Fruit fly (Drosophila melanogaster) whole organism, pupa: ENCODE data around the gene CG31937.
A peak's percentile ranks its signal among the peaks of the same experiment; 100 is the strongest.

Experiments used
- CG10348 ChIP-seq: fragments of 200-800 bp; sonication (Bioruptor generic); IDR thresholded peaks from 2 replicates; pipeline ENCODE4 v1.3.6; 2022; ENCODE audit warnings: missing biosample characterization, missing genetic modification characterization
- CG12605 ChIP-seq: fragments of 200-800 bp; sonication (Bioruptor generic); IDR thresholded peaks from 2 replicates; pipeline ENCODE4 v1.3.6; 2022; ENCODE audit warnings: missing biosample characterization, missing genetic modification characterization
- CG13204 ChIP-seq: fragments of 200-800 bp; sonication (Bioruptor generic); optimal IDR thresholded peaks from 2 replicates; lab custom pipeline; 2018; ENCODE audit warnings: missing biosample characterization, mild to moderate bottlenecking, missing genetic modification characterization, moderate library complexity
- CG14655 ChIP-seq: fragments of 200-800 bp; sonication (Bioruptor generic); optimal IDR thresholded peaks from 3 replicates; lab custom pipeline; 2017; ENCODE audit warnings: mild to moderate bottlenecking, missing biosample characterization, missing genetic modification reagents, missing genetic modification characterization
- CG15710 ChIP-seq: fragments of 200-800 bp; sonication (Bioruptor generic); optimal IDR thresholded peaks from 2 replicates; lab custom pipeline; 2018; ENCODE audit warnings: missing biosample characterization, mild to moderate bottlenecking, missing genetic modification characterization, moderate library complexity
- CG17806 ChIP-seq: fragments of 200-800 bp; sonication (Bioruptor generic); optimal IDR thresholded peaks from 2 replicates; lab custom pipeline; 2018; ENCODE audit warnings: missing biosample characterization, mild to moderate bottlenecking, missing genetic modification characterization, moderate library complexity
- CG32121 ChIP-seq: fragments of 200-800 bp; sonication (Bioruptor generic); IDR thresholded peaks from 2 replicates; pipeline ENCODE4 v1.3.6; 2022; ENCODE audit warnings: missing biosample characterization, missing genetic modification characterization
- CG34367 ChIP-seq: fragments of 200-800 bp; sonication (Bioruptor generic); optimal IDR thresholded peaks from 2 replicates; lab custom pipeline; 2018; ENCODE audit warnings: missing biosample characterization, mild to moderate bottlenecking, missing genetic modification characterization
- CG4496 ChIP-seq: fragments of 200-800 bp; sonication (Bioruptor generic); IDR thresholded peaks from 3 replicates; pipeline ENCODE4 v1.3.6; 2022; ENCODE audit warnings: missing biosample characterization, missing genetic modification characterization
- CG8159 ChIP-seq: fragments of 200-800 bp; sonication (Bioruptor generic); optimal IDR thresholded peaks from 3 replicates; lab custom pipeline; 2018; ENCODE audit warnings: missing biosample characterization, mild to moderate bottlenecking, missing genetic modification characterization, moderate library complexity
- CG8301 ChIP-seq: fragments of 200-800 bp; sonication (Bioruptor generic); optimal IDR thresholded peaks from 2 replicates; lab custom pipeline; 2018; ENCODE audit warnings: missing biosample characterization, mild to moderate bottlenecking, missing genetic modification characterization
- CG9948 ChIP-seq: fragments of 200-800 bp; sonication (Bioruptor generic); optimal IDR thresholded peaks from 2 replicates; lab custom pipeline; 2018; ENCODE audit warnings: missing biosample characterization, mild to moderate bottlenecking, missing genetic modification characterization, moderate library complexity
- D1 ChIP-seq: fragments of 200-800 bp; sonication (Bioruptor generic); optimal IDR thresholded peaks from 2 replicates; lab custom pipeline; 2018; ENCODE audit warnings: missing biosample characterization, mild to moderate bottlenecking, missing genetic modification characterization, moderate library complexity
- EcR ChIP-seq: fragments of 200-800 bp; sonication (Bioruptor generic); optimal IDR thresholded peaks from 3 replicates; lab custom pipeline; 2019; ENCODE audit warnings: missing biosample characterization, missing genetic modification characterization, mild to moderate bottlenecking, moderate library complexity, missing genetic modification reagents
- Ets98B ChIP-seq: fragments of 200-800 bp; sonication (Bioruptor generic); IDR thresholded peaks from 2 replicates; pipeline ENCODE4 v1.3.6; 2022; ENCODE audit warnings: missing biosample characterization, missing genetic modification characterization
- Pif1A ChIP-seq: fragments of 200-800 bp; sonication (Bioruptor generic); optimal IDR thresholded peaks from 3 replicates; lab custom pipeline; 2016; ENCODE audit warnings: missing biosample characterization, missing genetic modification characterization
- Pif1B ChIP-seq: fragments of 200-800 bp; sonication (Bioruptor generic); optimal IDR thresholded peaks from 3 replicates; lab custom pipeline; 2016; ENCODE audit warnings: missing biosample characterization, missing genetic modification characterization
- Snoo ChIP-seq: fragments of 200-800 bp; sonication (Bioruptor generic); optimal IDR thresholded peaks from 3 replicates; lab custom pipeline; 2017; ENCODE audit warnings: missing biosample characterization, mild to moderate bottlenecking, missing genetic modification characterization, inconsistent platforms
- fd96Ca ChIP-seq: fragments of 200-800 bp; sonication (Bioruptor generic); IDR thresholded peaks from 3 replicates; pipeline ENCODE4 v1.3.6; 2022; ENCODE audit warnings: missing biosample characterization, missing genetic modification characterization
- gl ChIP-seq: fragments of 200-800 bp; sonication (Bioruptor generic); optimal IDR thresholded peaks from 2 replicates; lab custom pipeline; 2018; ENCODE audit warnings: missing biosample characterization, mild to moderate bottlenecking, missing genetic modification characterization
- rn ChIP-seq: fragments of 200-800 bp; sonication (Bioruptor generic); IDR thresholded peaks from 2 replicates; pipeline ENCODE4 v1.3.6; 2022; ENCODE audit warnings: missing biosample characterization, missing genetic modification characterization

Gene CG31937

dm6 chr2L:1723937-1724591 lies 5.6 kb upstream of the CG31937 start, which contains the start of gene Rim2:
Gene Rim2 (minus strand): TSS chr2L:1724388.
- TF ChIP-seq EcR (GFP tag; lab: Kevin White, UChicago), result no peak
- peak; percentile 24; the same call in 1 of the 2 replicates for TF ChIP-seq CG32121 (GFP tag; lab: Robert Waterston, UW)
- TF ChIP-seq CG34367 (tag; lab: Kevin White, UChicago), result no peak
- TF ChIP-seq CG12605, result peak; percentile 33; the same call in 1 of the 2 replicates
- TF ChIP-seq Ets98B (GFP tag; lab: Robert Waterston, UW), result peak; percentile 23; the same call in 1 of the 2 replicates
- peak; percentile 100 for TF ChIP-seq CG8159 (tag; lab: Kevin White, UChicago)
- no peak for TF ChIP-seq Snoo
- no peak for TF ChIP-seq CG10348 (GFP tag; lab: Robert Waterston, UW)
- TF ChIP-seq, all 21 proteins: peak for 4

- no peak for TF ChIP-seq CG13204
- no peak for TF ChIP-seq CG9948
- TF ChIP-seq CG8159 (tag; lab: Kevin White, UChicago), result peak; percentile 23
Measured at dm6 chr2L:1724592-1724940, 5.1 kb upstream of the CG31937 start.

- TF ChIP-seq gl (tag; lab: Kevin White, UChicago) (no peak), Ets98B (GFP tag; lab: Robert Waterston, UW) (no peak), CG15710 (tag; lab: Kevin White, UChicago) (no peak), CG9948 (no peak), CG34367 (tag; lab: Kevin White, UChicago) (no peak), EcR (GFP tag; lab: Kevin White, UChicago) (peak; percentile 31), CG14655 (no peak), rn (no peak), CG8159 (tag; lab: Kevin White, UChicago) (peak; percentile 97), D1 (tag; lab: Kevin White, UChicago) (no peak)
Measured at dm6 chr2L:1727162-1727825, 2.4 kb upstream of the CG31937 start.

dm6 chr2L:1727826-1728619 lies 1.7 kb upstream of the CG31937 start:
- TF ChIP-seq D1 (tag; lab: Kevin White, UChicago) (peak; percentile 94), EcR (GFP tag; lab: Kevin White, UChicago) (peak; percentile 70), CG17806 (peak; percentile 93), Ets98B (GFP tag; lab: Robert Waterston, UW) (peak; percentile 95), rn (peak; percentile 85), Pif1A (peak; percentile 98), CG9948 (peak; percentile 96), CG14655 (peak; percentile 97), CG15710 (tag; lab: Kevin White, UChicago) (peak; percentile 99), CG34367 (tag; lab: Kevin White, UChicago) (peak; percentile 96), Snoo (peak; percentile 99), fd96Ca (GFP tag; lab: Robert Waterston, UW) (peak; percentile 97), gl (tag; lab: Kevin White, UChicago) (peak; percentile 87), CG8159 (tag; lab: Kevin White, UChicago) (no peak), CG12605 (peak; percentile 93), CG8301 (peak; percentile 96), CG32121 (GFP tag; lab: Robert Waterston, UW) (peak; percentile 97), CG13204 (peak; percentile 97), CG4496 (GFP tag; lab: Robert Waterston, UW) (peak; percentile 97), Pif1B (GFP tag; lab: Kevin White, UChicago) (peak; percentile 99), CG10348 (GFP tag; lab: Robert Waterston, UW) (peak; percentile 82)

- TF ChIP-seq EcR (GFP tag; lab: Kevin White, UChicago), result no peak
- TF ChIP-seq CG4496 (GFP tag; lab: Robert Waterston, UW), result 0 out of 3 replicates have a peak, but pooled peaks have one; percentile 36
Measured at dm6 chr2L:1728620-1728944, 1.1 kb upstream of the CG31937 start, which contains the start of gene Rrp40. Gene Rrp40 (plus strand): TSS chr2L:1728732.

- TF ChIP-seq CG34367 (tag; lab: Kevin White, UChicago) (no peak), gl (tag; lab: Kevin White, UChicago) (no peak), CG12605 (no peak), Pif1A (no peak), Ets98B (GFP tag; lab: Robert Waterston, UW) (no peak), EcR (GFP tag; lab: Kevin White, UChicago) (no peak), CG9948 (no peak), Pif1B (GFP tag; lab: Kevin White, UChicago) (no peak), CG13204 (no peak), D1 (tag; lab: Kevin White, UChicago) (no peak), CG10348 (GFP tag; lab: Robert Waterston, UW) (no peak), CG4496 (GFP tag; lab: Robert Waterston, UW) (no peak)
Measured at dm6 chr2L:1730914-1731313, 1.2 kb downstream of the CG31937 start.
